Worm (Caenorhabditis elegans) whole organism, L4 larva: Measurements from ENCODE around the gene sre-24.

Experiments
- D1046.2 ChIP-seq: fragments of 200-800 bp; sonication (Bioruptor generic); IDR thresholded peaks from 2 replicates; pipeline ENCODE4 v1.3.6; 2022; ENCODE audit warnings: missing genetic modification characterization, missing compliant biosample characterization
- F10B5.3 ChIP-seq: sonication (generic microtip); optimal IDR thresholded peaks from 2 replicates; lab custom pipeline; 2016; ENCODE audit warnings: mild to moderate bottlenecking, missing genetic modification characterization, missing compliant biosample characterization
- F37D6.2 ChIP-seq: sonication (generic microtip); optimal IDR thresholded peaks from 2 replicates; lab custom pipeline; 2016; ENCODE audit warnings: mild to moderate bottlenecking, missing genetic modification characterization, missing compliant biosample characterization
- T20F7.1 ChIP-seq: fragments of 200-800 bp; sonication (Bioruptor generic); optimal IDR thresholded peaks from 2 replicates; lab custom pipeline; 2018; ENCODE audit warnings: mild to moderate bottlenecking, missing genetic modification characterization, missing compliant biosample characterization
- Y105C5A.15 ChIP-seq: fragments of 200-800 bp; sonication (Bioruptor generic); IDR thresholded peaks from 2 replicates; pipeline ENCODE4 v1.3.6; 2022; ENCODE audit warnings: missing genetic modification characterization, missing compliant biosample characterization
- Y5F2A.4 ChIP-seq: fragments of 200-800 bp; sonication (Bioruptor generic); optimal IDR thresholded peaks from 2 replicates; lab custom pipeline; 2018; ENCODE audit warnings: mild to moderate bottlenecking, missing genetic modification characterization, missing compliant biosample characterization
- ceh-20 ChIP-seq: fragments of 200-800 bp; sonication (Bioruptor generic); IDR thresholded peaks from 2 replicates; pipeline ENCODE4 v1.3.6; 2022; ENCODE audit warnings: missing genetic modification reagents, missing genetic modification characterization, missing compliant biosample characterization
- ceh-32 ChIP-seq: sonication (generic microtip); optimal IDR thresholded peaks from 2 replicates; lab custom pipeline; 2016; ENCODE audit warnings: mild to moderate bottlenecking, missing genetic modification characterization, missing compliant biosample characterization; ENCODE audit not compliant: poor library complexity
- ces-1 ChIP-seq: fragments of 150-350 bp; sonication (generic microtip); optimal IDR thresholded peaks from 4 replicates; lab custom pipeline; 2014; ENCODE audit warnings: missing biosample characterization, missing genetic modification reagents, missing genetic modification characterization
- cey-2 ChIP-seq: sonication (generic microtip); optimal IDR thresholded peaks from 3 replicates; lab custom pipeline; 2017; ENCODE audit warnings: missing genetic modification characterization, mild to moderate bottlenecking, missing compliant biosample characterization, antibody characterized with exemption, borderline replicate concordance; ENCODE audit not compliant: insufficient read depth
- daf-16 ChIP-seq, 3 experiments: sonication (generic microtip); optimal IDR thresholded peaks; 2 replicates each; lab custom pipeline; 2016 to 2017; ENCODE audit warnings: missing genetic modification characterization in 3 of 3, missing genetic modification reagents in 3 of 3, mild to moderate bottlenecking in 2 of 3, missing compliant biosample characterization in 2 of 3, missing biosample characterization in 1 of 3, moderate library complexity in 1 of 3
- daf-8 ChIP-seq: fragments of 200-800 bp; sonication (Bioruptor generic); IDR thresholded peaks from 2 replicates; pipeline ENCODE4 v1.3.6; 2022; ENCODE audit warnings: missing genetic modification characterization, missing compliant biosample characterization
- dmd-6 ChIP-seq: fragments of 200-800 bp; sonication (Bioruptor generic); IDR thresholded peaks from 2 replicates; pipeline ENCODE4 v1.3.6; 2022; ENCODE audit warnings: missing genetic modification reagents, missing genetic modification characterization, missing compliant biosample characterization
- dmd-9 ChIP-seq: fragments of 200-800 bp; sonication (Bioruptor generic); IDR thresholded peaks from 2 replicates; pipeline ENCODE4 v1.3.6; 2022; ENCODE audit warnings: missing genetic modification reagents, missing genetic modification characterization, missing compliant biosample characterization
- duxl-1 ChIP-seq: sonication (generic microtip); optimal IDR thresholded peaks from 2 replicates; lab custom pipeline; 2016; ENCODE audit warnings: mild to moderate bottlenecking, missing genetic modification characterization, moderate library complexity, missing compliant biosample characterization; ENCODE audit not compliant: poor library complexity
- dve-1 ChIP-seq: sonication (generic microtip); optimal IDR thresholded peaks from 2 replicates; lab custom pipeline; 2017; ENCODE audit warnings: antibody characterized with exemption, mild to moderate bottlenecking, missing genetic modification characterization, missing compliant biosample characterization; ENCODE audit not compliant: insufficient read depth
- hlh-11 ChIP-seq: fragments of 200-800 bp; sonication (Bioruptor generic); optimal IDR thresholded peaks from 2 replicates; lab custom pipeline; 2018; ENCODE audit warnings: mild to moderate bottlenecking, missing genetic modification characterization, missing compliant biosample characterization
- hmg-1.1 ChIP-seq: fragments of 200-800 bp; sonication (Bioruptor generic); IDR thresholded peaks from 2 replicates; pipeline ENCODE4 v1.3.6; 2022; ENCODE audit warnings: missing genetic modification reagents, missing genetic modification characterization, missing compliant biosample characterization
- lin-29 ChIP-seq: fragments of 200-800 bp; sonication (Bioruptor generic); IDR thresholded peaks from 2 replicates; pipeline ENCODE4 v1.3.6; 2022; ENCODE audit warnings: missing genetic modification reagents, missing genetic modification characterization, missing compliant biosample characterization
- lsy-2 ChIP-seq, 2 experiments: fragments of 150-350 bp in 1 of 2; sonication (generic microtip) in 1 of 2; optimal IDR thresholded peaks; 2 replicates each; lab custom pipeline; 2014 to 2017; ENCODE audit warnings: missing biosample characterization in 2 of 2, missing genetic modification characterization in 2 of 2
- madf-5 ChIP-seq, 2 experiments: fragments of 200-800 bp; sonication (Bioruptor generic); IDR thresholded peaks; 2 replicates each; pipeline ENCODE4 v1.3.6; 2022; ENCODE audit warnings: missing compliant biosample characterization in 2 of 2, missing genetic modification characterization in 2 of 2
- mdl-1 ChIP-seq, 2 experiments: fragments of 150-350 bp in 1 of 2; sonication (generic microtip) in 1 of 2; optimal IDR thresholded peaks; 2 replicates each; lab custom pipeline; 2014 to 2017; ENCODE audit warnings: missing biosample characterization in 2 of 2, missing genetic modification characterization in 2 of 2
- mdt-29 ChIP-seq: fragments of 200-800 bp; sonication (Bioruptor generic); IDR thresholded peaks from 2 replicates; pipeline ENCODE4 v1.3.6; 2022; ENCODE audit warnings: missing genetic modification reagents, missing genetic modification characterization, missing compliant biosample characterization
- mep-1 ChIP-seq: fragments of 150-350 bp; sonication (generic microtip); optimal IDR thresholded peaks from 3 replicates; lab custom pipeline; 2014; ENCODE audit warnings: missing biosample characterization, missing genetic modification characterization
- nhr-111 ChIP-seq: fragments of 200-800 bp; sonication (Bioruptor generic); optimal IDR thresholded peaks from 2 replicates; lab custom pipeline; 2018; ENCODE audit warnings: mild to moderate bottlenecking, missing genetic modification characterization, missing compliant biosample characterization
- nhr-237 ChIP-seq: sonication (generic microtip); optimal IDR thresholded peaks from 2 replicates; lab custom pipeline; 2017; ENCODE audit warnings: missing biosample characterization, missing genetic modification characterization
- nhr-28 ChIP-seq: fragments of 150-350 bp; optimal IDR thresholded peaks from 2 replicates; lab custom pipeline; 2014; ENCODE audit warnings: missing biosample characterization, missing genetic modification characterization
- pha-4 ChIP-seq, 2 experiments: fragments of 150-350 bp in 1 of 2; fragments of 200-800 bp in 1 of 2; sonication (Bioruptor generic) in 1 of 2; IDR thresholded peaks in 1 of 2; optimal IDR thresholded peaks in 1 of 2; 2 replicates each; pipeline versions ENCODE4 v1.3.6 to Lab custom; 2014 to 2022; ENCODE audit warnings: missing genetic modification characterization in 2 of 2, missing genetic modification reagents in 2 of 2, missing biosample characterization in 1 of 2, missing compliant biosample characterization in 1 of 2
- php-3 ChIP-seq: fragments of 200-800 bp; sonication (Bioruptor generic); IDR thresholded peaks from 2 replicates; pipeline ENCODE4 v1.3.6; 2022; ENCODE audit warnings: missing genetic modification reagents, missing genetic modification characterization, missing compliant biosample characterization
- saeg-2 ChIP-seq: fragments of 200-800 bp; sonication (Bioruptor generic); IDR thresholded peaks from 2 replicates; pipeline ENCODE4 v1.3.6; 2022; ENCODE audit warnings: missing genetic modification reagents, missing genetic modification characterization, missing compliant biosample characterization
- set-16 ChIP-seq: fragments of 200-800 bp; sonication (Bioruptor generic); IDR thresholded peaks from 2 replicates; pipeline ENCODE4 v1.3.6; 2022; ENCODE audit warnings: missing genetic modification reagents, missing genetic modification characterization, missing compliant biosample characterization
- snpc-1.2 ChIP-seq: fragments of 200-800 bp; sonication (Bioruptor generic); IDR thresholded peaks from 2 replicates; pipeline ENCODE4 v1.3.6; 2022; ENCODE audit warnings: missing genetic modification reagents, missing genetic modification characterization, missing compliant biosample characterization
- unc-39 ChIP-seq: sonication (generic microtip); optimal IDR thresholded peaks from 2 replicates; lab custom pipeline; 2017; ENCODE audit warnings: missing biosample characterization, missing genetic modification characterization
- unc-62 ChIP-seq, 3 experiments: fragments of 150-350 bp in 1 of 3; sonication (generic microtip); optimal IDR thresholded peaks in 2 of 3; peaks in 1 of 3; 1 replicate in 1 of 3; 2 replicates in 2 of 3; lab custom pipeline; 2014 to 2017; ENCODE audit warnings: missing biosample characterization in 3 of 3, missing genetic modification characterization in 3 of 3, missing genetic modification reagents in 3 of 3, missing genotype in 1 of 3
- zag-1 ChIP-seq: fragments of 150-350 bp; optimal IDR thresholded peaks from 2 replicates; lab custom pipeline; 2014; ENCODE audit warnings: missing biosample characterization, missing genetic modification characterization
- zip-11 ChIP-seq: fragments of 200-800 bp; sonication (Bioruptor generic); IDR thresholded peaks from 2 replicates; pipeline ENCODE4 v1.3.6; 2022; ENCODE audit warnings: missing genetic modification characterization, missing compliant biosample characterization
- zip-2 ChIP-seq: fragments of 150-350 bp; optimal IDR thresholded peaks from 2 replicates; lab custom pipeline; 2014; ENCODE audit warnings: missing biosample characterization, missing genetic modification characterization
- ztf-11 ChIP-seq: fragments of 150-350 bp; optimal IDR thresholded peaks from 2 replicates; lab custom pipeline; 2014; ENCODE audit warnings: missing biosample characterization, missing genetic modification characterization

The sre-24 gene

DNA sequence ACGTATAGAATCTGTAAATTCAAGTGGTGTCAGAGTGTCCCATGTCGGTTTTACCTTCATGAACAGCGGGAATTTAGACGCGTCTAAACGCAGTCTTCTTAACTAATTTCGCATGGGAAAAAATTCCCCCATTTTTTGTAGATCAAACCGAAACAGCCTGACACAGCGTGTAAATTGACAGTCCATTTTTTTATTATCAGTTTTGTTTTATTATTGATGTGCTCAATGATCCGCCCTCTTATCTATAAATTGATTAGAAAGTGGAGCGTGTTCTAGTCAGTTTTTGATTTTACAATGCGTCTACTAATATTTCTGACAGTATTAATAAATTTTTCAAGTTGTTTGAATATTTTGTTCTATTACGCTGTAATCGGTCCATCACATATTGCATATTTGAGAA is 35.4 kb upstream of the sre-24 start, which contains the start of gene ugt-53 (continued):
- no peak for TF ChIP-seq zip-11
- TF ChIP-seq mdt-29 = no peak
- TF ChIP-seq hlh-11 (tag; lab: Kevin White, UChicago) = no peak
- no peak for TF ChIP-seq dve-1 (tag; lab: Kevin White, UChicago)
- peak; percentile 90 for TF ChIP-seq dmd-6 (GFP tag; lab: Robert Waterston, UW)
- TF ChIP-seq ztf-11 (tag; lab: Kevin White, UChicago) = no peak
- TF ChIP-seq ceh-32 (tag; lab: Kevin White, UChicago) = no peak
- no peak for TF ChIP-seq zip-2 (tag; lab: Kevin White, UChicago)
- TF ChIP-seq php-3 (GFP tag; lab: Robert Waterston, UW) = peak; percentile 70
- TF ChIP-seq daf-16 (GFP tag; optimal IDR thresholded peaks at IDR 0.05; lab: Kevin White, UChicago) = no peak
- TF ChIP-seq daf-16 (tag; optimal IDR thresholded peaks at IDR 0.05; lab: Kevin White, UChicago) = peak; percentile 45
- no peak for TF ChIP-seq unc-62 (GFP tag; optimal IDR thresholded peaks at IDR 0.05 in 1 of 2; lab: Kevin White, UChicago)
- TF ChIP-seq unc-62 (tag; optimal IDR thresholded peaks at IDR 0.05; lab: Kevin White, UChicago) = no peak
- no peak for TF ChIP-seq D1046.2 (GFP tag; lab: Robert Waterston, UW)
- peak; percentile 84 for TF ChIP-seq nhr-28 (tag; lab: Kevin White, UChicago)
- TF ChIP-seq F10B5.3 (tag; lab: Kevin White, UChicago) = no peak
- no peak for TF ChIP-seq mdl-1 (tag; optimal IDR thresholded peaks at IDR 0.05; lab: Kevin White, UChicago)
- TF ChIP-seq duxl-1 (tag; lab: Kevin White, UChicago) = no peak
- no peak for TF ChIP-seq zag-1 (tag; lab: Kevin White, UChicago)

DNA sequence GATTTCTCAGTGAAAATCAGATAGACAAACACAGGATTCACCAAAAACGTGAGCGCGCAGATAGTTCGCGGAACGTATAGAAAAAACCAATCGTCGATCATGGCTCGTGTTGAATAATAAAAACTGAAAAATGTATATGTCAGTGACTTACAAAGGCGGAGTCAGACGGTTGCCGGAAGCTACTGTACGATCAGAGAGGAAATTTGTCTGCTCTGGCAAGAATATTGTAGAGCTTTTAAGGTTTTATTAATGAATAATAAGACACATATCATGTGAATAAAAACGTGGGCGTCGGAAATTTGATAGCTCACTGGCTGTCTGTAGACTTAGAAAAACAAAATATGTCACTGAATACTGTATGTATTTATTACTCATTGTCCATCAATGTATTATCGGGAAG is 29.0 kb upstream of the sre-24 start, which contains the start of gene srj-57:
Gene srj-57 (minus strand): TSS at position 101 of the 400 bp plus-strand sequence.
- TF ChIP-seq lsy-2 (tag; optimal IDR thresholded peaks at IDR 0.05; lab: Kevin White, UChicago) (no peak), unc-39 (tag; lab: Kevin White, UChicago) (no peak), ces-1 (GFP tag; lab: Kevin White, UChicago) (no peak), hmg-1.1 (GFP tag; lab: Robert Waterston, UW) (no peak), ceh-32 (tag; lab: Kevin White, UChicago) (no peak), T20F7.1 (GFP tag; lab: Kevin White, UChicago) (no peak), pha-4 (GFP tag; IDR thresholded peaks at IDR 0.05; lab: Robert Waterston, UW) (no peak), pha-4 (tag; optimal IDR thresholded peaks at IDR 0.05; lab: Kevin White, UChicago) (no peak), madf-5 (GFP tag; IDR thresholded peaks at IDR 0.05; lab: Robert Waterston, UW) (no peak), lin-29 (GFP tag; lab: Robert Waterston, UW) (no peak)

DNA sequence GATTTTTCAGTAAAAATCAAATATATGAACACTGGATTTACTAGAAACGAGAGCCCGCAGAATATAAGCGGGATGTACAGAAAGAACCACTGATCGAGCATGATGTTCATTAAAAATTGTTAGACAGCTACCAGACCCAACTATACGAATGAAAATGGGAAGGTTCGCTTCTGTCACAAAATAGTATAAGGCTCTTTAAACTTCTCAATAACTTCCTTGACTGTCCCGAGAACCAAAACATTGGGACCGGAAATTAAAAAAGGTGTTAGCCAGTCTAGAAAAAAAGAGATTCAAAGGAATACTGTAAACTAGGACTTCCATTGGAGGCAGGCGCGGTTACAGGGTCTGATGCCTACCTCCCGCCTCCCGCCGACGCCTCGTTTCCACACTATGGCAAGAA is 26.7 kb upstream of the sre-24 start, which contains the start of gene srj-55:
Gene srj-55 (minus strand): TSS at position 101 of the 400 bp plus-strand sequence.
- TF ChIP-seq mep-1 = no peak
- TF ChIP-seq mdl-1 (tag; optimal IDR thresholded peaks at IDR 0.05; lab: Kevin White, UChicago) = no peak
- TF ChIP-seq dmd-9 (GFP tag; lab: Robert Waterston, UW) = no peak
- TF ChIP-seq ztf-11 (tag; lab: Kevin White, UChicago) = no peak
- TF ChIP-seq Y5F2A.4 (GFP tag; lab: Kevin White, UChicago) = no peak
- no peak for TF ChIP-seq cey-2
- TF ChIP-seq set-16 (GFP tag; lab: Robert Waterston, UW) = no peak; the same call in 1 of the 2 replicates
- no peak for TF ChIP-seq saeg-2 (GFP tag; lab: Robert Waterston, UW)
- no peak for TF ChIP-seq daf-16 (GFP tag; optimal IDR thresholded peaks at IDR 0.05; lab: Kevin White, UChicago)
- no peak for TF ChIP-seq daf-16 (tag; optimal IDR thresholded peaks at IDR 0.05; lab: Kevin White, UChicago)
- no peak for TF ChIP-seq ceh-20 (GFP tag; lab: Robert Waterston, UW)
- no peak for TF ChIP-seq Y105C5A.15 (GFP tag; lab: Robert Waterston, UW)
- no peak for TF ChIP-seq ceh-32 (tag; lab: Kevin White, UChicago)
- TF ChIP-seq daf-8 (GFP tag; lab: Robert Waterston, UW) = no peak
- no peak for TF ChIP-seq madf-5 (GFP tag; IDR thresholded peaks at IDR 0.05; lab: Robert Waterston, UW)
- no peak for TF ChIP-seq nhr-111
- TF ChIP-seq nhr-237 (tag; lab: Kevin White, UChicago) = no peak
- no peak for TF ChIP-seq hlh-11 (tag; lab: Kevin White, UChicago)
- TF ChIP-seq F37D6.2 (tag; lab: Kevin White, UChicago) = no peak
- no peak for TF ChIP-seq dmd-6 (GFP tag; lab: Robert Waterston, UW)
- no peak for TF ChIP-seq snpc-1.2
